Fruit fly (Drosophila melanogaster) ovary, adult (tissue): ENCODE results near the gene Lectin-galC1.

Experiments
- CG17801 ChIP-seq: fragments of 200-800 bp; optimal IDR thresholded peaks from 2 replicates; lab custom pipeline; 2019; ENCODE audit warnings: missing biosample characterization, mild to moderate bottlenecking, missing genetic modification characterization, moderate library complexity; ENCODE audit not compliant: partially characterized antibody

Gene Lectin-galC1

DNA sequence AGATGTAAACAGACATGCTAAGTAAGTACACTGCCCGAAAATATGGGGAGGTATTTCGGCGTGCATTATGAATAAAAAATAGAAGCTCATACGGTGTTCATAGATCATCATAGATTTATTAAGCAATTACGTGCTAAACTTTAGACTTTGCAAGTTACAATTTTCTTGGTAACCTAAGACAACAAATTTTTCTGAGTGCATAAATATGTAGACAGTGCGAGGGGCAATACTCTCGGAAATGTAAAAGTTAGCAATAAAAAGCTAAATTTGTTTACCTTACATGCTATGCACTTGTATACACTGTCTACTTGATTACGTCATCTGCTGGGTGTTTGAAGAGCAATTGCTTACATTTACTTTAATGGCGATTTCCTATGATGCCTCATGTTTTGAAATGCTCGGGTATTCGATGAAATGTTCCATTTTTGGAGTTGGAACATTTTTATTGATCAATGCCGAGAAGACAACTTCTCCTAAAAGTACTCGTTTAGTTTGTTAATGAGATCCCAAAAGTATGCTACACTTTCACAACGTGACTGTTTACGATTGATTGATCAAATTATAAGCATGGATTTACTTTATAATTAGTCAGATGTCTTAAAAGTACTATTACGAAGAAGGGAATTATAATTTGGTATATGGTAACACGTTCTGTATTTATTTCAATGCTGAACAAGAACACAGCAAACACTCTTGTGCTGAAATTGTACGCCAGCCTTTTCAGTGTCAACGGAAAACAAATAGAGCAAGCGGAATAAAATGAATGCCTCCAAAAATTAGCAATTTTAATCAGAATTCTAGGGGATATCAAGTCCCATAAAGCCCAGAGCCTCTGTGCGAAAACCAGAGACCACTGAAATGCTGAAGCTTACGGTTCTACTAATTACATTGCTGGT, at the start of gene Lectin-galC1:
Lectin-galC1 (plus strand) TSS at position 846 of the 896 bp plus-strand sequence.
- peak; percentile 41 for TF ChIP-seq CG17801 (GFP tag; lab: Kevin White, UChicago)

DNA sequence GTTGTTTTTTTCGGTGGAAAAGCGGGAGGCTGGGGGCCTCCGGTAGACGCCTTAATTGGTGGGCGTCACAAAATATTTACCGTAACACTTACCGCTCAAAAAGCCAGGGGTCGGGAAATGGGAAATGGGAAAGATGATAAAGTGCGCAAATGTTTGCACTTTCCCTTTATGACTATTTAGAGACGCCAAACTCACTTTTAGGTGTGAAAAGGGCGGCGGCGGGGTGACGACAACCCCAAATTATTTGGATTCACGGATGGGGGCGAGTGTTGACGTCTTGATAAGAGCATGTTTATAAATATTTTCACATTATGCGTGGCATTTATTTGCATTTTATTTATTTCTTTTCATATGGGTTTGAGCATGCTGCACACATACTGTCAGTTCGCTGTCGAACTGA, 47.2 kb upstream of the Lectin-galC1 start, which contains the start of gene CG17349:
CG17349 (plus strand) TSS at position 400 of the 400 bp plus-strand sequence.
- TF ChIP-seq CG17801 (GFP tag; lab: Kevin White, UChicago), result no peak

DNA sequence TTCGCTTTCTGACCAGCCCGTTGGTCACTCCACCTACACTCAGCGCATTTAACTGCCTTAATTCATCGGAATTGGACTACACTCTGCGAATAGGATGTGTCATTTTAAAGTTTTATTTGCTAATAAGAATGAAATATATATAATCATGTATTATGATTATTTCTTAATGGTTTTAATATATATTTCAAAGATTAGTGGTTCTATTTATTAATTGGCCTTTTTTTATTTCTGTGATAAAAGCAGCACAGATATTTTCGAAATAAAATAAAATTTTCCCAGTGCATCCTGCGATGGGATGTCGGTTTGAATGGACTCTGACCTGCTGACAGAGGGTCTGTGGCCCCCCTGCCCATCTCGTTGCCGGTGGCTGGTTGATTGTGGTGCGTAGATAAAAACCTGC, 43.4 kb upstream of the Lectin-galC1 start:
- no peak for TF ChIP-seq CG17801 (GFP tag; lab: Kevin White, UChicago)

DNA sequence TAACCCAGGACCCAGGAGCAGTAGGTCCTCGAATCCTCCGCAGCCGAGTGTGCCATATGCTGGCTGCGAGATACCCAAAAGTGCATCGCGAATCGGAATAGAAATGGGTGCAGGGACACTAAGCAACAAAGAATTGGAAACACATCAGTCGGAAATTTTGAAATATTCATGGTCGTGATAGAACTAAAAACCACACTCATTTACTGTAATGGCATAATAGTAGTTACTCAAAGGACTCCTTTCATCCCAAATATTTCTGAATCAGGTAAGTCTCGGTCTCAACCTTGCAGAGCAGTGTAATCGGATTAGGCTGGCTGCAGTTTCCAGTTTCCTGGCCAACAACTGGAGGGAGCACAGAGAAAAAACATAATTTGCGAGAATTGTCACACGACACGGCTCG, 41.1 kb upstream of the Lectin-galC1 start:
- TF ChIP-seq CG17801 (GFP tag; lab: Kevin White, UChicago), result no peak

DNA sequence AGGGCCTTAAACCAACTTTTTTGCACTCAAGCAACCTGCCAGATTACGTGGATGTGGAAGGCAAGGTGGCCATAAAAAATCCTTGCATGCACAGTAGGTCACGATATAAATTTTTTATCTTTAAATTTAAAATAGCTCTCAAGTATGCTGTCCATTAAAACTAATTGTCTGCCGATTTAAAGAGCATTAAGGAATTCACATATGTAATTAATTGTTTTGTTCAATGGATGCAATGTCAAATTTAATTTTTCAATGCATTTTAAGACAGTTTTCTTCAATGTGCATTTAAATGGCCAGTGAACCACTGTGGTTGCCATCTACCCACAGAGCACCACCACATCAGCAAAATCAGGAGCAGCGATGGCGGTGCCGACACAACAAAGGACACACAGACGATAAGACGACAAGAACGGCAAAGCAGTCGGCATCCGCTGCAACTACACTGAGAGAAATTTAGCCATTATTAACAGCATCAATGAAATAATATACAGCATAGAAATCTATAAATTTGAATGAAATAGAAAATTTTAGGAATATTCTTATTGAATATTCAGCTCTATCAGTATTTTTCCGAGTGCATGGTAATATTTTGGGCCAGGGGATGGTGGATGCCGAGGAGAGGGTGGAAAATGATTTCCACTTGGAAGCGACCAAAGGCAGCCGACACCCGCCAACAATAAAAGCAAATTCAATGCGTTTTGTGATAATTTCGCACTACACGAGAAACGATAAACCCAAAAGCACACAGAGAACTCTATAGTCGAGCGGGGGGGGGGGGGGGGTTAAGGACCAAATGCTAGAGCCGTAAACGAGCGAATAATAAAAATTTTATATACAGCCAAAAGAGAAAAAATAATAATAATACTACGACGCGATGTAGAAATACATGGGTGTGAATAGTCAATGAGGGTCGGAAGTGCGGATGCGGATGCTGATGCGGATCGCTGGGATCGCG, 39.8 kb upstream of the Lectin-galC1 start:
- no peak for TF ChIP-seq CG17801 (GFP tag; lab: Kevin White, UChicago)

DNA sequence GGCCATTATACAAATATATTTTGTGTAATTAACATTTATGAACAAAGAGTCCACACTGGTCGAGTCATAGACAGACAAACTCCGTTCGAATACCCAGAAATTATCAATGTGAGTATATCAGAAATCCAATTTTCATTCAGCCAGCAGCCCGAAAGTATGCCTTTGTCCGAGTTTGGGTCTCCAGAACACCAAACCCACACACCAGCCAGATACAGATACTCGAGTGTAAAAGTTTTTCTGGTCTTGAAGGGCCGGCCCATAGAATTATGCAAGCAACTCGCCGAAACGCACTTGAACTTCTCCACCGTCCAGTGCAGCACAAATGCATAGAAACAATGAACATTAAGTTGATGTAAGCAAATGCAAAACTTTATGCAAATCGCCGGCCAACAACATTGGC, 38.6 kb upstream of the Lectin-galC1 start:
- TF ChIP-seq CG17801 (GFP tag; lab: Kevin White, UChicago), result no peak

DNA sequence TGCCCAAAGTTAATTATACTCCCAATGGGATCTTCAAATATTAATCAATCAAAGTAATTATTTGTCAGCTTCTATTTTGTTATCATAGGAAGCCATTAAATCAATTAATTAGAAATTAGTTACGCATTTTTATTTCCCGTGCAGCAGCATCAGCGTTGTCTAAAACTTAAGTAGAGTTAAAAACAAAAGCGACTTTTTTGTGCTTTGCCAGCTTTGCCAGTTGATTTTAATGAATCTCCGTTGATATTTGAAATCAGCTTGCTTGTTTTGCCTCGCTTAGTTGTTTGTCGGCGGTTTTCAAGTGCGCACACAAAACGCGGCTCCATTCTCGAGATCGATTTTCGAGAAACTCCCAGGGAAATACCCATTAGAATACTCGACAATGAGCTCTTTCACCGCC, 36.6 kb upstream of the Lectin-galC1 start, which contains the start of gene CG17350:
CG17350 (plus strand) TSS at position 301 of the 400 bp plus-strand sequence.
- no peak for TF ChIP-seq CG17801 (GFP tag; lab: Kevin White, UChicago)

DNA sequence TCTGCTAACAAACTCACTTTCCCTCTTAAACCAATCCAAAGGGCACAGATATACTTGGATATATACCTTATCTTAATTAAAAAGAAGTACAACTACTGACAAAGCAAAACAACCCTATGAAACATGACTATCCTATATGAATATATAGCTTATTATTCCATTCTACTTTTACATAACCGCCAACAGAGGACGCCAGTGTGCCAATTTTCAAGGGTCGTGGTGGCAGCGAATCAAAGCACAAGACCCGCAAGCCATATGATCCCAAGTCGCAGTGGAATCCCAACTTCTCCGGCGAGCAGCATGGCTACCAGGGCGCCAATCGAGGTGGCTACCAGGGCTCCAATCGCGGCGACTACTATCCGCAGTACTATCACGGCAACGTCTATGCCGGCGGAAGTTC, 34.9 kb upstream of the Lectin-galC1 start:
- TF ChIP-seq CG17801 (GFP tag; lab: Kevin White, UChicago), result no peak

DNA sequence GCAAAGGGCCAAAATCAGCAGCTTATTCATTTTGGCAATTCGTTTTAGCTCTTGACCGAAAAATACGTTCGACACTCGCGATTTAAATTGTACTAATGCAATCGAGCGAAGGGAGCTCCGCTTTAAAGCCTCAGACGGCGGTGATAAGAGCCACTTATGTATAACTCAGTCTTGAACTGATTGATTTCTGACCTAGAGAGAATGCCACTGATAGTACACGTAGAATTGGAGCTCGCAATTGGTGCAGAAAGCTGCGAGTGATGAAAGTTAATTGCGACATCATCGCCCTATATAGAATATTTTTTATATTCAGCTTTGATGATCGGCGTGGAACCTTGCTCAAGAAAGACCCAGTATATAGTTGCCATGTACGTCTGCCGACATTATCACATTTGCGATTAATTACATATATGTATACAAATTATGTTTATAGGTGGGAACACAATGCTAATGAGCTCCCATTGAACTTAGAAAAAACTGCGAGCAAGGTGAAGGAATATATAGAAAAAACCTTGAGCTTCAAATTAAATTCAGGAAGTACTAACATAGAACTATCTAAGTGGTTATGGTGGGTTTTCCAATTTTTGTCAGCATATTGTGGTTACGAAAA, 31.0 kb upstream of the Lectin-galC1 start, which contains the start of gene fon:
fon (minus strand) TSS at position 100 of the 610 bp plus-strand sequence.
- TF ChIP-seq CG17801 (GFP tag; lab: Kevin White, UChicago), result no peak

DNA sequence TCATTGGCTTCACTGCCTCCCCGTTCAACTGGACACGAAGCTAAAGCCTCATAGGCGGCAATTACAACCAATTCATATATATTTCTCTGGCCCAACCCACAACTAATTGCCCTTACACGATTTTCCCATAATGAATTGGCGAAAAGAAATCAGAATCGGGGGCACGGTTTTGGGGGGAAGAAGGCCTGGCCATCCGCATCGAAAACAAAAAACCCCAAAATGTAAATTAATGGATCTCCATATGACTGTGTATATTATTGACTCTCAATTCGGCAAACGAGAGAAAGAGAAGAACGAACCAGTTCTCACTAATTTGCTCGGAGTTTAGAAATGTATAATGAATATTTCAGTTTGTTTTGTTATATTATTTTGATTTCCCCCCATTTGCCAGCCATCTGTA, 28.3 kb upstream of the Lectin-galC1 start:
- no peak for TF ChIP-seq CG17801 (GFP tag; lab: Kevin White, UChicago)

DNA sequence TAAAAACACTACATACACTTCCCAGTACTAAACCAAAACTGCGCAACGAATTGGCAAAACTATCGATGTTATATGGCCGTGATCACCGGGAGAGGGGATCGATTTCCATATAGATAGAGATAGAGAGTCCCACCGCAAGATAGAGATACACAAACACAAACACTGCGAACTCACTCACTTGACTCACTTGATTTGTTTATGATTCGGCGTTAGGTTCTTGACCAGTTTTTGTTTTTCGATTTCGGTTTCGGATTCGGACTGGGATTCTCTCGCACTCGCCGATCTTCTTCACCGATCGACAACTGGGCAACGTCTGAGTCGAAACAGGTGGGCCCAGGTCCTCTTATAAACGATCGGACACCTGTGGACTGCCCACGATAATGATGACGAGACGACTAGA, 27.5 kb upstream of the Lectin-galC1 start, which contains the start of gene CG17549:
CG17549 (minus strand) TSS at position 327 of the 400 bp plus-strand sequence.
- TF ChIP-seq CG17801 (GFP tag; lab: Kevin White, UChicago), result no peak

DNA sequence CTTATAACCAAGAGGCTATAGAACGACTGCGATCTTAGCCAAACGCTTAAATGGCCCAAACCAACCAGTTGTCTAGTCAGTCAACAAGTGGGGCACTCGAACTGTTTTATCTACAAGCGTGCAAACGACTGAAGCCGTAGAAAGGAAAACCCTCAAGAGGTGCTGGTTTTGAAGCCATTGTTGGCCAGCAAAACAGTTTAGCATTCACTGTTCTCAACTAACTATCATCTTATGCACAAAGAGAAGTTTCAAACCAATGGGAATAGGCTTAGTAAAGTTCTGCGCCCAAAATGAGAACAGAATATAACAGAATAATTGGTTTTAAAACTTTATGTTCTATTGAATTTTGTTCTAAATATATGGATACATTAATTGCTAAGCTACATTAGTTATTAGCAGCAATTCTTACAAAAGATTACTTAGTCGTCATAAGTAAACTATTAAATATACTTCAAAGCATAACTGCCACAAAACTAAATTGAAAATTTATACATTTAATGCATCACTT, 23.5 kb upstream of the Lectin-galC1 start, which contains the start of gene CG31798:
CG31798 (plus strand) TSS at position 458 of the 508 bp plus-strand sequence.
- TF ChIP-seq CG17801 (GFP tag; lab: Kevin White, UChicago), result no peak

DNA sequence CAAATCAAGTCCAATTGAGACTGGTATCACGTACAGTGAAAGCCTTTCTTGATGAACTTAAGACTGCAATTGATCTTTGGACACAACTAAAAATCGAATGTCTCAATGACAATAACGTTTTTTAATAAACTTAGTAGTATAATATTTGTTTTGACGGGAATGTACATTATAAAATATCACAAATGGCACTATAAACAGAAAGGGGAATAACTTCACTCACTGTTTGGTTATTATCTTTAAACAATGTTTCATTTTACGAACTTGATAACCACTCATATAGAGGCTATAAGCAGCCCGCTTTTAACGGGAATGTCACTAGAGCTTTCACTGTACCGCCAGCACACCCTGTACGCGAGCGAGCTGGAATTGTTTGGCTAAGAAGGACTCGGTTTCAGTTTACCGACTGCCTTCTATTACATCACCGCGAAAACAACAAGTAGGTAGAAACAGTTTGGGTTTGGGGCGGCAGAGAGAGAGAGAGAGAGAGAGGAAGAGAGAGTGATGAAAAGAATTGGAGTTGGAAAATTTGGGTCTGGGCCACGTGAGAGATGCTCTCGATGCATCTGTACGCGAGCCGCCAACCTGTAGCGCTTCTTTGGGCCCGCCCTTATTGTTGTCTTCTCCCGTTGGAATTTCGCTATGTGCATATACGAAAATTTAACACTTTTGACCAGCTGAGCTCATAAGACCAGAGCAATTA, 19.5 kb upstream of the Lectin-galC1 start:
- no peak for TF ChIP-seq CG17801 (GFP tag; lab: Kevin White, UChicago)
